Worm (Caenorhabditis elegans) whole organism, late embryonic: ENCODE measurements around the gene thn-1.

ENCODE experiments used
- F13H6.1 ChIP-seq: sonication (generic microtip); optimal IDR thresholded peaks from 2 replicates; lab custom pipeline; 2016; ENCODE audit warnings: missing genetic modification characterization, missing compliant biosample characterization
- K02D7.2 ChIP-seq: sonication (generic microtip); optimal IDR thresholded peaks from 2 replicates; lab custom pipeline; 2017; ENCODE audit warnings: mild to moderate bottlenecking, missing genetic modification characterization, missing compliant biosample characterization
- T23F11.4 ChIP-seq: fragments of 200-800 bp; sonication (Bioruptor generic); optimal IDR thresholded peaks from 2 replicates; lab custom pipeline; 2018; ENCODE audit warnings: mild to moderate bottlenecking, missing genetic modification characterization, missing compliant biosample characterization
- Y22D7AL.16 ChIP-seq: sonication (generic microtip); optimal IDR thresholded peaks from 2 replicates; lab custom pipeline; 2016; ENCODE audit warnings: missing genetic modification characterization, missing compliant biosample characterization
- ceh-18 ChIP-seq: sonication (generic microtip); optimal IDR thresholded peaks from 2 replicates; lab custom pipeline; 2016; ENCODE audit warnings: missing genetic modification characterization, missing compliant biosample characterization
- ceh-2 ChIP-seq: sonication (generic microtip); optimal IDR thresholded peaks from 2 replicates; lab custom pipeline; 2016; ENCODE audit warnings: missing genotype, missing genetic modification characterization, missing compliant biosample characterization
- ceh-22 ChIP-seq: sonication (generic microtip); optimal IDR thresholded peaks from 2 replicates; lab custom pipeline; 2017; ENCODE audit warnings: missing biosample characterization, missing genetic modification characterization
- ceh-24 ChIP-seq: sonication (generic microtip); optimal IDR thresholded peaks from 2 replicates; lab custom pipeline; 2016; ENCODE audit warnings: mild to moderate bottlenecking, missing genetic modification characterization, missing compliant biosample characterization
- ceh-31 ChIP-seq: sonication (generic microtip); optimal IDR thresholded peaks from 2 replicates; lab custom pipeline; 2016; ENCODE audit warnings: missing genetic modification characterization, missing compliant biosample characterization
- ceh-45 ChIP-seq: fragments of 200-800 bp; sonication (Bioruptor generic); IDR thresholded peaks from 2 replicates; pipeline ENCODE4 v1.3.6; 2022; ENCODE audit warnings: missing genetic modification reagents, missing genetic modification characterization, missing compliant biosample characterization
- che-1 ChIP-seq: sonication (generic microtip); optimal IDR thresholded peaks from 2 replicates; lab custom pipeline; 2016; ENCODE audit warnings: mild to moderate bottlenecking, missing genetic modification characterization, missing compliant biosample characterization
- elt-2 ChIP-seq: sonication (generic microtip); optimal IDR thresholded peaks from 2 replicates; lab custom pipeline; 2016; ENCODE audit warnings: missing genetic modification reagents, missing genetic modification characterization, missing compliant biosample characterization
- elt-4 ChIP-seq: sonication (generic microtip); optimal IDR thresholded peaks from 2 replicates; lab custom pipeline; 2016; ENCODE audit warnings: missing genetic modification characterization, missing compliant biosample characterization
- eyg-1 ChIP-seq: sonication (generic microtip); optimal IDR thresholded peaks from 2 replicates; lab custom pipeline; 2016; ENCODE audit warnings: missing genotype, missing genetic modification characterization, missing compliant biosample characterization
- fax-1 ChIP-seq: sonication (generic microtip); optimal IDR thresholded peaks from 2 replicates; lab custom pipeline; 2016; ENCODE audit warnings: missing genotype, missing genetic modification characterization, missing compliant biosample characterization
- fkh-10 ChIP-seq: fragments of 150-350 bp; optimal IDR thresholded peaks from 2 replicates; lab custom pipeline; 2014; ENCODE audit warnings: missing biosample characterization, missing genetic modification reagents, missing genetic modification characterization
- hlh-30 ChIP-seq: sonication (generic microtip); optimal IDR thresholded peaks from 2 replicates; lab custom pipeline; 2017; ENCODE audit warnings: antibody characterized with exemption, missing genetic modification characterization, missing compliant biosample characterization; ENCODE audit not compliant: insufficient read depth
- hlh-8 ChIP-seq: sonication (generic microtip); optimal IDR thresholded peaks from 2 replicates; lab custom pipeline; 2016; ENCODE audit warnings: missing genotype, missing genetic modification characterization, missing compliant biosample characterization
- lim-6 ChIP-seq: sonication (generic microtip); optimal IDR thresholded peaks from 2 replicates; lab custom pipeline; 2016; ENCODE audit warnings: missing genetic modification characterization, missing compliant biosample characterization
- lin-11 ChIP-seq: fragments of 200-800 bp; sonication (Bioruptor generic); optimal IDR thresholded peaks from 2 replicates; lab custom pipeline; 2018; ENCODE audit warnings: mild to moderate bottlenecking, missing genetic modification characterization, missing compliant biosample characterization
- nfya-1 ChIP-seq: sonication (generic microtip); optimal IDR thresholded peaks from 2 replicates; lab custom pipeline; 2017; ENCODE audit warnings: missing genetic modification characterization, mild to moderate bottlenecking, missing compliant biosample characterization, antibody characterized with exemption, moderate library complexity
- nhr-232 ChIP-seq: sonication (generic microtip); optimal IDR thresholded peaks from 2 replicates; lab custom pipeline; 2016; ENCODE audit warnings: missing genetic modification characterization, missing compliant biosample characterization
- npax-4 ChIP-seq: sonication (generic microtip); optimal IDR thresholded peaks from 2 replicates; lab custom pipeline; 2016; ENCODE audit warnings: missing genetic modification characterization, missing compliant biosample characterization
- pag-3 ChIP-seq: sonication (generic microtip); optimal IDR thresholded peaks from 2 replicates; lab custom pipeline; 2016; ENCODE audit warnings: missing compliant biosample characterization, missing genetic modification characterization, borderline replicate concordance
- pat-9 ChIP-seq: fragments of 200-800 bp; sonication (Bioruptor generic); optimal IDR thresholded peaks from 2 replicates; lab custom pipeline; 2018; ENCODE audit warnings: mild to moderate bottlenecking, missing genetic modification characterization, moderate library complexity, missing compliant biosample characterization
- pha-2 ChIP-seq: sonication (generic microtip); optimal IDR thresholded peaks from 2 replicates; lab custom pipeline; 2017; ENCODE audit warnings: mild to moderate bottlenecking, missing genetic modification characterization, missing compliant biosample characterization
- pros-1 ChIP-seq: fragments of 150-350 bp; optimal IDR thresholded peaks from 2 replicates; lab custom pipeline; 2014; ENCODE audit warnings: missing biosample characterization, missing genetic modification reagents, missing genetic modification characterization
- ref-2 ChIP-seq: sonication (generic microtip); optimal IDR thresholded peaks from 2 replicates; lab custom pipeline; 2016; ENCODE audit warnings: missing genetic modification characterization, missing compliant biosample characterization
- rnt-1 ChIP-seq: sonication (generic microtip); optimal IDR thresholded peaks from 2 replicates; lab custom pipeline; 2016; ENCODE audit warnings: missing genetic modification characterization, missing compliant biosample characterization
- sox-2 ChIP-seq: fragments of 200-800 bp; sonication (Bioruptor generic); IDR thresholded peaks from 2 replicates; pipeline ENCODE4 v1.3.6; 2022; ENCODE audit warnings: missing genetic modification reagents, missing genetic modification characterization, missing compliant biosample characterization
- tbx-2 ChIP-seq: sonication (generic microtip); optimal IDR thresholded peaks from 2 replicates; lab custom pipeline; 2016; ENCODE audit warnings: missing genetic modification characterization, missing compliant biosample characterization
- unc-42 ChIP-seq: sonication (generic microtip); optimal IDR thresholded peaks from 2 replicates; lab custom pipeline; 2016; ENCODE audit warnings: missing genotype, missing genetic modification characterization, missing compliant biosample characterization
- unc-86 ChIP-seq: sonication (generic microtip); optimal IDR thresholded peaks from 2 replicates; lab custom pipeline; 2016; ENCODE audit warnings: missing genetic modification characterization, missing compliant biosample characterization
- ztf-16 ChIP-seq: sonication (generic microtip); optimal IDR thresholded peaks from 2 replicates; lab custom pipeline; 2017; ENCODE audit warnings: missing genetic modification characterization, missing compliant biosample characterization

thn-1 gene

ce11 chrIV:12419291-12419690 is 39.4 kb downstream of the thn-1 start:
- TF ChIP-seq ceh-31 (tag; lab: Kevin White, UChicago), result no peak
- no peak for TF ChIP-seq ceh-18 (tag; lab: Kevin White, UChicago)
- no peak for TF ChIP-seq hlh-30 (tag; lab: Kevin White, UChicago)
- TF ChIP-seq unc-42 (tag; lab: Kevin White, UChicago), result peak; percentile 86
- TF ChIP-seq, all 69 proteins: peak for 1

- TF ChIP-seq elt-2 (tag; lab: Kevin White, UChicago) (peak; percentile 86), fax-1 (no peak)
Measured at ce11 chrIV:12420455-12420854, 40.6 kb downstream of the thn-1 start, which contains the start of gene ugt-65. Gene ugt-65 (plus strand): TSS chrIV:12420683.

- no peak for TF ChIP-seq ceh-45 (GFP tag; lab: Robert Waterston, UW)
- no peak for TF ChIP-seq pha-2 (tag; lab: Kevin White, UChicago)
- TF ChIP-seq lim-6 (tag; lab: Kevin White, UChicago), result no peak
- no peak for TF ChIP-seq T23F11.4 (GFP tag; lab: Kevin White, UChicago)
- TF ChIP-seq sox-2, result no peak
- TF ChIP-seq pat-9 (tag; lab: Kevin White, UChicago), result no peak
- TF ChIP-seq unc-86 (tag; lab: Kevin White, UChicago), result no peak
- TF ChIP-seq Y22D7AL.16, result no peak
- TF ChIP-seq ref-2, result no peak
- TF ChIP-seq lin-11 (tag; lab: Kevin White, UChicago), result no peak
Measured at ce11 chrIV:12425595-12425994, 45.7 kb downstream of the thn-1 start.

ce11 chrIV:12427687-12428284 is 47.9 kb downstream of the thn-1 start:
- TF ChIP-seq ztf-16 (peak; percentile 78), unc-42 (tag; lab: Kevin White, UChicago) (peak; percentile 0), elt-4 (tag; lab: Kevin White, UChicago) (no peak), fkh-10 (GFP tag; lab: Kevin White, UChicago) (no peak), F13H6.1 (peak; percentile 25), ceh-18 (tag; lab: Kevin White, UChicago) (peak; percentile 30)

- TF ChIP-seq pat-9 (tag; lab: Kevin White, UChicago) (no peak), pag-3 (tag; lab: Kevin White, UChicago) (no peak)
Measured at ce11 chrIV:12428467-12428866, 48.6 kb downstream of the thn-1 start, which contains the start of gene col-130. Gene col-130 (minus strand): TSS chrIV:12428516.

ce11 chrIV:12429504-12429903 is 49.6 kb downstream of the thn-1 start:
- TF ChIP-seq unc-86 (tag; lab: Kevin White, UChicago), result no peak
- TF ChIP-seq pag-3 (tag; lab: Kevin White, UChicago), result no peak
- no peak for TF ChIP-seq ceh-22 (tag; lab: Kevin White, UChicago)
- TF ChIP-seq nhr-232 (tag; lab: Kevin White, UChicago), result no peak
- TF ChIP-seq ref-2, result no peak
- TF ChIP-seq tbx-2 (tag; lab: Kevin White, UChicago), result no peak
- TF ChIP-seq nfya-1 (tag; lab: Kevin White, UChicago), result no peak
- no peak for TF ChIP-seq unc-42 (tag; lab: Kevin White, UChicago)
- TF ChIP-seq eyg-1 (tag; lab: Kevin White, UChicago), result no peak
- TF ChIP-seq npax-4 (tag; lab: Kevin White, UChicago), result no peak
- TF ChIP-seq ceh-24 (tag; lab: Kevin White, UChicago), result no peak
- no peak for TF ChIP-seq elt-2 (tag; lab: Kevin White, UChicago)
- TF ChIP-seq fax-1, result no peak
- no peak for TF ChIP-seq elt-4 (tag; lab: Kevin White, UChicago)
- no peak for TF ChIP-seq ceh-2 (tag; lab: Kevin White, UChicago)
- TF ChIP-seq che-1 (tag; lab: Kevin White, UChicago), result no peak
- TF ChIP-seq rnt-1 (tag; lab: Kevin White, UChicago), result no peak
- TF ChIP-seq pros-1 (tag; lab: Kevin White, UChicago), result no peak
- no peak for TF ChIP-seq K02D7.2 (tag; lab: Kevin White, UChicago)
- TF ChIP-seq hlh-8 (tag; lab: Kevin White, UChicago), result no peak
